Worm (Caenorhabditis elegans): ENCODE measurements around the gene ptr-24.

Gene ptr-24

DNA sequence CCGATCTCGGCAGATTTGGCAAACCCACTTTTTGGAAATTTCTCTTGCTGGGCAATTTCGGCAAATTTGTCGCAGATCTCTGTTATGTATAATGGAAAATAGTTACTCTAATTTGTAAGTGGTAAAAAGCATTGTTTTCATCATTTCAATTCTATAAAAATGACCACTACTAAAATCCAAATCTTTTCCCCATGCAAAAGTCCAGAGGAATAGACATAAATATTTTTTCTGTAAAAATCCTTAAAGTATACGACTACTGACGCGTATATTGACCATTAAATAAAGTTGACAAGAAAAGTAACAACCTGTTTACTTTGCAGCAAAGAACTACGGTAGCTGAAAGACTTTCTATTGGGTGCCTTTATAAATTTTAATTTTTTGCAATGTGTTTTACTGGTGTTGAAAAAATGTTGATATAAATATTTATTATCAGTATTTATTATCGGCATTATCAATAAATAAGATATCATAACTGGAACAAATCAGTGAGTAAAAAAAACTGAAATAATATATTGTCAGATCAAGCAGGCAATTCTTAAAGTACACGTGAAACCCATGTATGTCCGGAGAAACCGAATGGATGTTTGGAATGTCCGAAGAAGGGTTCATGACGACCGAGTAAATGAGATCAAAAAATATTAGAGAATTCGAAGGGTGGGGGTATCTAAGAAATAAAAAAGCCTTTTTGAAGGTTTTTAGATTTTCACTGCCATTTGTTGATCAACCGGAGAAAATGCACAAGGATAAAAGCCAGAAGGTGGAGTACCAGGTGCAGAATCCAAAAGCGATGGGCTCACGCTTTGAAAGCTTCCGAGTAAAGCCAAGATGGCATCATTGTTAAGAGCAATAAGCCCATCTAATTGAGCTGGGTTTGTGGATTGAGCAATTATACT, 11.6 kb downstream of the ptr-24 start:
- TF ChIP-seq K09A11.1 (tag; optimal IDR thresholded peaks at IDR 0.05; ENCODE audit: insufficient read depth) = no peak
- peak; percentile 12 for TF ChIP-seq elt-2 (tag; optimal IDR thresholded peaks at IDR 0.05)
- TF ChIP-seq ceh-6 (GFP tag; optimal IDR thresholded peaks at IDR 0.05) = no peak

- TF ChIP-seq ama-1 (optimal IDR thresholded peaks at IDR 0.05) = no peak
- TF ChIP-seq nhr-232 (tag; optimal IDR thresholded peaks at IDR 0.05) = no peak
- TF ChIP-seq fkh-6 (tag; optimal IDR thresholded peaks at IDR 0.05) = no peak
- TF ChIP-seq ceh-2 (tag; optimal IDR thresholded peaks at IDR 0.05) = no peak
- TF ChIP-seq pat-9 (tag; optimal IDR thresholded peaks at IDR 0.05) = no peak
- TF ChIP-seq sdc-2 (tag; optimal IDR thresholded peaks at IDR 0.05) = no peak
- TF ChIP-seq unc-55 (GFP tag; optimal IDR thresholded peaks at IDR 0.05) = no peak
- no peak for TF ChIP-seq ceh-18 (tag; optimal IDR thresholded peaks at IDR 0.05)
- TF ChIP-seq K09A11.1 (tag; optimal IDR thresholded peaks at IDR 0.05; ENCODE audit: insufficient read depth) = no peak
- TF ChIP-seq F13H6.1 (tag; optimal IDR thresholded peaks at IDR 0.05) = no peak
Observed at ce11 chrX:13350123-13350798, 12.4 kb downstream of the ptr-24 start.

DNA sequence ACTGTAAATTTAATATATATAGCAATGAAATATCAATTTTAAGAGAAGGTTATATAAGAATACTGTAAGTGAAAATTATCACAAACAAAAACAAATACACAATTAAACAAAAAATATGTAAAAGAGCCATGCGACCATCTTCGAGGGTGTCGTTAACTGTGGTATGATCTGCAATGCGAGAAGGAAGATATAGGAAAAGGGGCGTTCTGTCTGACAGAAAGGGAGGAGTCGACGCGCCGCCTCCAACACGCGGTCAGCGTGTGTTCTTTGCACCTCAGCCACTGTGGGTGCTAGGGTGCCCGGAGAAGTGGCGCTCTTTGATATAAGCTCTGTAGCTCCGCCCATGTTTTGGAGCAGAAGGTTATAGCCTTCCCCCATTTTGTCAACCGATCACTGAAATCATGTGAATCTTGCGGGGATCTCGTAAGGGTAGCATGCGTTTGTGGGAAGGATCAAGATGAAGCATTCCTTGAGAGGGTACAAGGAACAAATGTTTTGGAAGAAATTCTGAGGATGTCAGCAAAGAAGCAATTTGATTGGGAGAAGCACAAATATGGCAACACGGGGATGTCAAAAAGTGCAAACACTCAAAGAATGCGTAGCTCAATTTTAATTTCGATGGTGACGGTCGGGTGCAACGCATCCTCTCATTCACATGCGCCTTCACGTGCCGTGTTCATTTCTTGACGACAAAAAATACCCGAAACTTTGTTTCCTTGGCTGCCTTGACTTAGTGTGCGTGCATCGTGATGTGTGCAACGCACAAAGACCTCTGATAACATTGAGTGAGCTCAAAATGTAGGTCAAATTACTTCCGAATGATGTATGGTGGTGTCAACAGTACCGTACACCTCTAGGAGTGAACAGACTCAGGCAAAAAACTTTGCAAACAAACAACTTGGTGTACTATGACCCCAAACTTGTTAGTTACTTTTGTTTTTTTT, 13.2 kb downstream of the ptr-24 start, which contains the start of gene mxl-3:
Gene mxl-3, minus strand, starts transcription at position 1 of the 944 bp plus-strand sequence.
- peak; percentile 2 for TF ChIP-seq C08G9.2 (tag; optimal IDR thresholded peaks at IDR 0.05)
- TF ChIP-seq ceh-18 (tag; optimal IDR thresholded peaks at IDR 0.05) = peak; percentile 11
- no peak for TF ChIP-seq K02D7.2 (tag; optimal IDR thresholded peaks at IDR 0.05)
- TF ChIP-seq ceh-2 (tag; optimal IDR thresholded peaks at IDR 0.05) = no peak

ce11 chrX:13352164-13352563, 14.3 kb downstream of the ptr-24 start:
- TF ChIP-seq C08G9.2 (tag; optimal IDR thresholded peaks at IDR 0.05) (no peak), npax-4 (tag; optimal IDR thresholded peaks at IDR 0.05) (no peak), ets-4 (tag; optimal IDR thresholded peaks at IDR 0.05) (no peak), ahr-1 (tag; optimal IDR thresholded peaks at IDR 0.05) (no peak), eyg-1 (tag; optimal IDR thresholded peaks at IDR 0.05) (no peak), Y22D7AL.16 (tag; optimal IDR thresholded peaks at IDR 0.05) (no peak), pros-1 (tag; optimal IDR thresholded peaks at IDR 0.05) (no peak), hlh-6 (tag; optimal IDR thresholded peaks at IDR 0.05) (no peak), lim-6 (tag; optimal IDR thresholded peaks at IDR 0.05) (no peak), ztf-16 (tag; optimal IDR thresholded peaks at IDR 0.05) (no peak), ceh-30 (tag; optimal IDR thresholded peaks at IDR 0.05) (no peak), dve-1 (tag; optimal IDR thresholded peaks at IDR 0.05) (no peak), elt-2 (tag; optimal IDR thresholded peaks at IDR 0.05) (no peak), ceh-48 (tag; optimal IDR thresholded peaks at IDR 0.05) (no peak), madf-2 (tag; optimal IDR thresholded peaks at IDR 0.05) (no peak)

- TF ChIP-seq pat-9 (tag; optimal IDR thresholded peaks at IDR 0.05) = no peak
- TF ChIP-seq Y22D7AL.16 (tag; optimal IDR thresholded peaks at IDR 0.05) = no peak
- no peak for TF ChIP-seq fkh-10 (GFP tag; optimal IDR thresholded peaks at IDR 0.05)
- TF ChIP-seq sdc-2 (tag; optimal IDR thresholded peaks at IDR 0.05) = no peak
- no peak for TF ChIP-seq K02D7.2 (tag; optimal IDR thresholded peaks at IDR 0.05)
Observed at ce11 chrX:13353530-13353929, 15.7 kb downstream of the ptr-24 start.
